Worm (Caenorhabditis elegans): ENCODE results near the gene K02E7.12.
"Not testable (repeated sequence)": the region's sequence is repeated elsewhere in the genome, so short reads cannot be mapped to it uniquely, and the experiment has no call there.

The K02E7.12 gene

ce11 chrII:1070875-1071274 lies at the start of gene K02E7.12:
K02E7.12 (plus strand) TSS chrII:1071175.
- no peak for TF ChIP-seq snpc-4 (tag; optimal IDR thresholded peaks at IDR 0.05)
- TF ChIP-seq nhr-76 (tag; optimal IDR thresholded peaks at IDR 0.05), result no peak
- TF ChIP-seq fkh-2 (tag; optimal IDR thresholded peaks at IDR 0.05), result no peak
- TF ChIP-seq aly-2 (tag; optimal IDR thresholded peaks at IDR 0.05), result no peak
- no peak for TF ChIP-seq lin-15B (tag; optimal IDR thresholded peaks at IDR 0.05)
- no peak for TF ChIP-seq jun-1 (tag; optimal IDR thresholded peaks at IDR 0.05)

- not testable (repeated sequence) for TF ChIP-seq fos-1, zag-1, skn-1 (tag; optimal IDR thresholded peaks at IDR 0.05)
Observed at ce11 chrII:1024684-1025083, 46.3 kb upstream of the K02E7.12 start, which contains the start of gene btb-11. btb-11 (minus strand) TSS chrII:1024784.

- no peak for TF ChIP-seq nhr-43 (tag; optimal IDR thresholded peaks at IDR 0.05; ENCODE audit: poor library complexity, severe bottlenecking)
- TF ChIP-seq nhr-25 (tag; optimal IDR thresholded peaks at IDR 0.05), result no peak
- TF ChIP-seq ZK546.5 (tag; optimal IDR thresholded peaks at IDR 0.05), result no peak
- no peak for TF ChIP-seq daf-12 (tag; optimal IDR thresholded peaks at IDR 0.05)
- TF ChIP-seq aly-2 (tag; optimal IDR thresholded peaks at IDR 0.05), result no peak
- TF ChIP-seq nhr-67 (tag; optimal IDR thresholded peaks at IDR 0.05), result no peak
- no peak for TF ChIP-seq elt-3 (tag; optimal IDR thresholded peaks at IDR 0.05)
- no peak for TF ChIP-seq lin-39 (tag; optimal IDR thresholded peaks at IDR 0.05)
- TF ChIP-seq hmg-11 (tag; optimal IDR thresholded peaks at IDR 0.05), result no peak
- TF ChIP-seq sea-2 (GFP tag; optimal IDR thresholded peaks at IDR 0.05), result no peak
- no peak for TF ChIP-seq ztf-11 (tag; optimal IDR thresholded peaks at IDR 0.05)
- TF ChIP-seq mdl-1 (tag; optimal IDR thresholded peaks at IDR 0.05), result no peak
- no peak for TF ChIP-seq egl-5 (tag; optimal IDR thresholded peaks at IDR 0.05)
Observed at ce11 chrII:1026670-1027069, 44.3 kb upstream of the K02E7.12 start, which contains the start of gene M01D1.12. M01D1.12 (plus strand) TSS chrII:1026970.

- peak; percentile 71 for TF ChIP-seq elt-2 (tag; optimal IDR thresholded peaks at IDR 0.05)
- TF ChIP-seq ceh-9 (tag; optimal IDR thresholded peaks at IDR 0.05), result no peak
- TF ChIP-seq fos-1 (tag; optimal IDR thresholded peaks at IDR 0.05), result no peak
- peak; percentile 24 for TF ChIP-seq pha-4 (tag; optimal IDR thresholded peaks at IDR 0.05)
- no peak for TF ChIP-seq nfya-1 (tag; optimal IDR thresholded peaks at IDR 0.05; ENCODE audit: insufficient read depth)
Observed at ce11 chrII:1028602-1029001, 42.4 kb upstream of the K02E7.12 start, which contains the start of gene math-34. math-34 (plus strand) TSS chrII:1028972.

ce11 chrII:1040464-1040863 lies 30.5 kb upstream of the K02E7.12 start, which contains the start of gene fbxb-39:
fbxb-39 (minus strand) TSS chrII:1040564.
- no peak for TF ChIP-seq lin-39 (tag; optimal IDR thresholded peaks at IDR 0.05)
- no peak for TF ChIP-seq elt-3 (tag; optimal IDR thresholded peaks at IDR 0.05)
- no peak for TF ChIP-seq pha-4 (tag; optimal IDR thresholded peaks at IDR 0.05)
- TF ChIP-seq skn-1 (tag; optimal IDR thresholded peaks at IDR 0.05), result no peak
- no peak for TF ChIP-seq ztf-11 (tag; optimal IDR thresholded peaks at IDR 0.05)
- TF ChIP-seq zag-1 (tag; optimal IDR thresholded peaks at IDR 0.05), result no peak
- no peak for TF ChIP-seq nhr-43 (tag; optimal IDR thresholded peaks at IDR 0.05; ENCODE audit: poor library complexity, severe bottlenecking)
- TF ChIP-seq nhr-12 (tag; optimal IDR thresholded peaks at IDR 0.05), result no peak
- TF ChIP-seq nhr-23 (tag; optimal IDR thresholded peaks at IDR 0.05), result no peak
- TF ChIP-seq jun-1 (tag; optimal IDR thresholded peaks at IDR 0.05), result no peak
- TF ChIP-seq fkh-10 (GFP tag; optimal IDR thresholded peaks at IDR 0.05), result no peak
- TF ChIP-seq nhr-11 (tag; optimal IDR thresholded peaks at IDR 0.05), result no peak
- no peak for TF ChIP-seq ama-1 (optimal IDR thresholded peaks at IDR 0.05)
- TF ChIP-seq ztf-4 (tag; optimal IDR thresholded peaks at IDR 0.05), result no peak
- no peak for TF ChIP-seq nhr-76 (tag; optimal IDR thresholded peaks at IDR 0.05)

- no peak for TF ChIP-seq pha-4 (tag; optimal IDR thresholded peaks at IDR 0.05)
Observed at ce11 chrII:1042227-1042626, 28.7 kb upstream of the K02E7.12 start, which contains the start of gene fbxb-41. fbxb-41 (minus strand) TSS chrII:1042327.
